Fruit fly (Drosophila melanogaster): Measurements from ENCODE around the gene Stip1.
A peak's percentile ranks its signal among the peaks of the same experiment; 100 is the strongest.

The Stip1 gene

dm6 chr2L:306188-306927 lies 11.4 kb downstream of the Stip1 start (continued):
- TF ChIP-seq h (optimal IDR thresholded peaks at IDR 0.05) (no peak), br (optimal IDR thresholded peaks at IDR 0.05) (no peak), Dip3 (GFP tag; optimal IDR thresholded peaks at IDR 0.05) (no peak), CG16779 (GFP tag; IDR thresholded peaks at IDR 0.05) (no peak), usp (GFP tag; optimal IDR thresholded peaks at IDR 0.05) (no peak), en (GFP tag; optimal IDR thresholded peaks at IDR 0.05) (no peak), CG1832 (GFP tag; optimal IDR thresholded peaks at IDR 0.05) (no peak), CG10431 (GFP tag; optimal IDR thresholded peaks at IDR 0.05) (no peak), CkIIα-i1 (GFP tag; IDR thresholded peaks at IDR 0.05) (no peak), abd-A (tag; optimal IDR thresholded peaks at IDR 0.05) (no peak), Hr78 (GFP tag; optimal IDR thresholded peaks at IDR 0.05) (peak in 1 of 2 experiments; percentile 92), CG34422 (GFP tag; IDR thresholded peaks at IDR 0.05) (no peak), lov (optimal IDR thresholded peaks at IDR 0.05) (no peak), lov (GFP tag; IDR thresholded peaks at IDR 0.05) (0 out of 3 replicates have a peak, but pooled peaks have one; percentile 38), p53 (GFP tag; optimal IDR thresholded peaks at IDR 0.05) (no peak), ab (GFP tag; optimal IDR thresholded peaks at IDR 0.05) (no peak), Adf1 (GFP tag; IDR thresholded peaks at IDR 0.05) (no peak), Sox100B (GFP tag; optimal IDR thresholded peaks at IDR 0.05) (no peak), btn (GFP tag; optimal IDR thresholded peaks at IDR 0.05) (no peak)

DNA sequence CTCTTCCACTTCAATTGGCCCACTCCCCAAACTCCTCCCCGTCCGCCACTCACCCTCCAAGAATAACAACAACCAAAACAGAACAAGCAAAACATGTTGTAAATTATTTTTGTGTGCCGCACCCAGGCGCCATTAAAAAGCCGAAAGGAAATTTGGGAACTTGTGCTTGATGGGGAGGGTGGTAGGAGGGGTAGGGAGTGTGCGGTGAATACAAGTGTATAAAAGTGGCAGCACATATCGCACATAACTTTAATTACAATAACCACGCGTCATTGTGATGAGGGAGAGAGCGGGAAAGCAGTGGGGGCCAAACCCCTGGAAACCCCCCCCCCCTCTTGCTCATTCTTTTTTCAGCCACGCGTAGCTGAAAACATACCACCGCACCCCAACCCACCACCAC lies 12.2 kb downstream of the Stip1 start:
- peak; percentile 54 for TF ChIP-seq sd (tag; optimal IDR thresholded peaks at IDR 0.05)
- 0 out of 2 replicates have a peak, but pooled peaks have one; percentile 13 for TF ChIP-seq Atf6 (GFP tag; IDR thresholded peaks at IDR 0.05)
- 0 out of 2 replicates have a peak, but pooled peaks have one; percentile 18 for TF ChIP-seq sob (GFP tag; IDR thresholded peaks at IDR 0.05)
- no peak for TF ChIP-seq chinmo (GFP tag; IDR thresholded peaks at IDR 0.05; ENCODE audit: partially characterized antibody)
- no peak for TF ChIP-seq org-1 (GFP tag; optimal IDR thresholded peaks at IDR 0.05)
- no peak for TF ChIP-seq CG11696 (GFP tag; IDR thresholded peaks at IDR 0.05)
- peak; percentile 1 for TF ChIP-seq exex (tag; optimal IDR thresholded peaks at IDR 0.05)
- no peak for TF ChIP-seq CG2116 (GFP tag; optimal IDR thresholded peaks at IDR 0.05)
- peak; percentile 68 for TF ChIP-seq mirr (GFP tag; optimal IDR thresholded peaks at IDR 0.05)
- peak; percentile 27 for TF ChIP-seq CG12769 (tag; optimal IDR thresholded peaks at IDR 0.05)
- TF ChIP-seq run (tag; optimal IDR thresholded peaks at IDR 0.05) = peak; percentile 39
- TF ChIP-seq Hey (tag; optimal IDR thresholded peaks at IDR 0.05) = peak; percentile 49
- no peak for TF ChIP-seq Usf (GFP tag; optimal IDR thresholded peaks at IDR 0.05)
- no peak for TF ChIP-seq hbn (GFP tag; IDR thresholded peaks at IDR 0.05; ENCODE audit: partially characterized antibody)
- 0 out of 2 replicates have a peak, but pooled peaks have one; percentile 27 for TF ChIP-seq ara (GFP tag; IDR thresholded peaks at IDR 0.05)
- peak; percentile 0 for TF ChIP-seq Jarid2 (GFP tag; optimal IDR thresholded peaks at IDR 0.05)
- TF ChIP-seq vvl (GFP tag; IDR thresholded peaks at IDR 0.05) = 0 out of 2 replicates have a peak, but pooled peaks have one; percentile 31
- no peak for TF ChIP-seq CG13775 (GFP tag; optimal IDR thresholded peaks at IDR 0.05)
- TF ChIP-seq CG4328 (GFP tag; optimal IDR thresholded peaks at IDR 0.05) = no peak
- peak; percentile 17 for TF ChIP-seq schlank (tag; optimal IDR thresholded peaks at IDR 0.05)
- TF ChIP-seq Fer1 (GFP tag; optimal IDR thresholded peaks at IDR 0.05) = no peak
- TF ChIP-seq sr (GFP tag; IDR thresholded peaks at IDR 0.05) = peak; percentile 11; the same call in 1 of the 3 replicates
- peak; percentile 50 for TF ChIP-seq CG10543 (GFP tag; optimal IDR thresholded peaks at IDR 0.05)
- TF ChIP-seq caup (GFP tag; optimal IDR thresholded peaks at IDR 0.05; ENCODE audit: severe bottlenecking) = peak; percentile 70
- no peak for TF ChIP-seq CG4617 (GFP tag; optimal IDR thresholded peaks at IDR 0.05; ENCODE audit: borderline replicate concordance)
- no peak for TF ChIP-seq CG12391 (tag; optimal IDR thresholded peaks at IDR 0.05)
- TF ChIP-seq Abd-B (GFP tag; optimal IDR thresholded peaks at IDR 0.05) = peak; percentile 11
- TF ChIP-seq CG9932 (GFP tag; IDR thresholded peaks at IDR 0.05) = 0 out of 2 replicates have a peak, but pooled peaks have one; percentile 19
- no peak for TF ChIP-seq dmrt11E (tag; optimal IDR thresholded peaks at IDR 0.05)
- 0 out of 3 replicates have a peak, but pooled peaks have one; percentile 12 for TF ChIP-seq CG16813 (GFP tag; IDR thresholded peaks at IDR 0.05; ENCODE audit: partially characterized antibody)
- TF ChIP-seq gcm (GFP tag; optimal IDR thresholded peaks at IDR 0.05) = no peak
